Worm (Caenorhabditis elegans) whole organism, L4 larva: ENCODE data around the gene K08E7.5.

ENCODE experiments used
- D1046.2 ChIP-seq: fragments of 200-800 bp; sonication (Bioruptor generic); IDR thresholded peaks from 2 replicates; pipeline ENCODE4 v1.3.6; 2022; ENCODE audit warnings: missing genetic modification characterization, missing compliant biosample characterization
- F49E8.2 ChIP-seq: sonication (generic microtip); optimal IDR thresholded peaks from 2 replicates; lab custom pipeline; 2016; ENCODE audit warnings: missing compliant biosample characterization, mild to moderate bottlenecking, missing genetic modification characterization, borderline replicate concordance
- T26A8.4 ChIP-seq: fragments of 200-800 bp; sonication (Bioruptor generic); IDR thresholded peaks from 2 replicates; pipeline ENCODE4 v1.3.6; 2022; ENCODE audit warnings: missing genetic modification characterization, missing compliant biosample characterization
- Y48G9A.11 ChIP-seq: fragments of 200-800 bp; sonication (Bioruptor generic); IDR thresholded peaks from 2 replicates; pipeline ENCODE4 v1.3.6; 2022; ENCODE audit warnings: missing genetic modification reagents, missing genetic modification characterization, missing compliant biosample characterization
- aha-1 ChIP-seq: fragments of 150-350 bp; peaks from one replicate; lab custom pipeline; 2014; ENCODE audit warnings: missing biosample characterization, missing genetic modification characterization
- ama-1 ChIP-seq: fragments of 150-350 bp; optimal IDR thresholded peaks from 2 replicates; lab custom pipeline; 2014; ENCODE audit warnings: inconsistent platforms, mixed read lengths
- ceh-32 ChIP-seq: sonication (generic microtip); optimal IDR thresholded peaks from 2 replicates; lab custom pipeline; 2016; ENCODE audit warnings: mild to moderate bottlenecking, missing genetic modification characterization, missing compliant biosample characterization; ENCODE audit not compliant: poor library complexity
- ceh-62 ChIP-seq: sonication (generic microtip); optimal IDR thresholded peaks from 2 replicates; lab custom pipeline; 2017; ENCODE audit warnings: missing biosample characterization, missing genetic modification characterization
- cey-2 ChIP-seq: sonication (generic microtip); optimal IDR thresholded peaks from 3 replicates; lab custom pipeline; 2017; ENCODE audit warnings: missing genetic modification characterization, mild to moderate bottlenecking, missing compliant biosample characterization, antibody characterized with exemption, borderline replicate concordance; ENCODE audit not compliant: insufficient read depth
- ctbp-1 ChIP-seq: fragments of 200-800 bp; sonication (Bioruptor generic); IDR thresholded peaks from 2 replicates; pipeline ENCODE4 v1.3.6; 2022; ENCODE audit warnings: missing genetic modification reagents, missing genetic modification characterization, missing compliant biosample characterization
- daf-16 ChIP-seq, 3 experiments: sonication (generic microtip); optimal IDR thresholded peaks; 2 replicates each; lab custom pipeline; 2016 to 2017; ENCODE audit warnings: missing genetic modification characterization in 3 of 3, missing genetic modification reagents in 3 of 3, mild to moderate bottlenecking in 2 of 3, missing compliant biosample characterization in 2 of 3, missing biosample characterization in 1 of 3, moderate library complexity in 1 of 3
- daf-19 ChIP-seq: fragments of 200-800 bp; sonication (Bioruptor generic); conservative IDR thresholded peaks from 2 replicates; pipeline ENCODE4 v1.3.6; 2022; ENCODE audit warnings: missing genetic modification characterization, missing compliant biosample characterization
- daf-8 ChIP-seq: fragments of 200-800 bp; sonication (Bioruptor generic); IDR thresholded peaks from 2 replicates; pipeline ENCODE4 v1.3.6; 2022; ENCODE audit warnings: missing genetic modification characterization, missing compliant biosample characterization
- dmd-8 ChIP-seq: fragments of 200-800 bp; sonication (Bioruptor generic); IDR thresholded peaks from 2 replicates; pipeline ENCODE4 v1.3.6; 2022; ENCODE audit warnings: missing genetic modification characterization, missing compliant biosample characterization
- dmd-9 ChIP-seq: fragments of 200-800 bp; sonication (Bioruptor generic); IDR thresholded peaks from 2 replicates; pipeline ENCODE4 v1.3.6; 2022; ENCODE audit warnings: missing genetic modification reagents, missing genetic modification characterization, missing compliant biosample characterization
- duxl-1 ChIP-seq: sonication (generic microtip); optimal IDR thresholded peaks from 2 replicates; lab custom pipeline; 2016; ENCODE audit warnings: mild to moderate bottlenecking, missing genetic modification characterization, moderate library complexity, missing compliant biosample characterization; ENCODE audit not compliant: poor library complexity
- dve-1 ChIP-seq: sonication (generic microtip); optimal IDR thresholded peaks from 2 replicates; lab custom pipeline; 2017; ENCODE audit warnings: antibody characterized with exemption, mild to moderate bottlenecking, missing genetic modification characterization, missing compliant biosample characterization; ENCODE audit not compliant: insufficient read depth
- egl-27 ChIP-seq: sonication (generic microtip); optimal IDR thresholded peaks from 3 replicates; lab custom pipeline; 2017; ENCODE audit warnings: missing biosample characterization, missing genetic modification reagents, missing genetic modification characterization
- egl-43 ChIP-seq: fragments of 200-800 bp; sonication (Bioruptor generic); IDR thresholded peaks from 2 replicates; pipeline ENCODE4 v1.3.6; 2022; ENCODE audit warnings: missing genetic modification reagents, missing genetic modification characterization, missing compliant biosample characterization
- fos-1 ChIP-seq: fragments of 150-350 bp; optimal IDR thresholded peaks from 2 replicates; lab custom pipeline; 2014; ENCODE audit warnings: missing biosample characterization, missing genetic modification characterization
- hlh-30 ChIP-seq: sonication (generic microtip); optimal IDR thresholded peaks from 2 replicates; lab custom pipeline; 2017; ENCODE audit warnings: antibody characterized with exemption, mild to moderate bottlenecking, missing genetic modification characterization, missing compliant biosample characterization; ENCODE audit not compliant: insufficient read depth
- lin-1 ChIP-seq: fragments of 200-800 bp; sonication (Bioruptor generic); IDR thresholded peaks from 2 replicates; pipeline ENCODE4 v1.3.6; 2022; ENCODE audit warnings: missing genetic modification reagents, missing genetic modification characterization, missing compliant biosample characterization
- lin-13 ChIP-seq: fragments of 150-350 bp; optimal IDR thresholded peaks from 2 replicates; lab custom pipeline; 2014; ENCODE audit warnings: missing biosample characterization, missing genetic modification reagents, missing genetic modification characterization
- lir-3 ChIP-seq: sonication (generic microtip); optimal IDR thresholded peaks from 2 replicates; lab custom pipeline; 2016; ENCODE audit warnings: mild to moderate bottlenecking, missing genetic modification characterization, missing compliant biosample characterization
- lsy-2 ChIP-seq, 2 experiments: fragments of 150-350 bp in 1 of 2; sonication (generic microtip) in 1 of 2; optimal IDR thresholded peaks; 2 replicates each; lab custom pipeline; 2014 to 2017; ENCODE audit warnings: missing biosample characterization in 2 of 2, missing genetic modification characterization in 2 of 2
- mdl-1 ChIP-seq, 2 experiments: fragments of 150-350 bp in 1 of 2; sonication (generic microtip) in 1 of 2; optimal IDR thresholded peaks; 2 replicates each; lab custom pipeline; 2014 to 2017; ENCODE audit warnings: missing biosample characterization in 2 of 2, missing genetic modification characterization in 2 of 2
- nhr-10 ChIP-seq: fragments of 150-350 bp; optimal IDR thresholded peaks from 2 replicates; lab custom pipeline; 2014; ENCODE audit warnings: missing biosample characterization, missing genetic modification characterization
- nhr-25 ChIP-seq: sonication (generic microtip); optimal IDR thresholded peaks from 2 replicates; lab custom pipeline; 2017; ENCODE audit warnings: missing genetic modification characterization, mild to moderate bottlenecking, missing compliant biosample characterization, antibody characterized with exemption, moderate library complexity, borderline replicate concordance; ENCODE audit not compliant: insufficient read depth
- nhr-77 ChIP-seq: fragments of 150-350 bp; optimal IDR thresholded peaks from 2 replicates; lab custom pipeline; 2014; ENCODE audit warnings: missing biosample characterization, missing genetic modification characterization
- rbr-2 ChIP-seq: sonication (generic microtip); optimal IDR thresholded peaks from 2 replicates; lab custom pipeline; 2016; ENCODE audit warnings: missing genotype, missing genetic modification characterization, missing compliant biosample characterization
- skn-1 ChIP-seq: fragments of 150-350 bp; optimal IDR thresholded peaks from 2 replicates; lab custom pipeline; 2014; ENCODE audit warnings: missing biosample characterization, missing genetic modification characterization
- snpc-1.2 ChIP-seq: fragments of 200-800 bp; sonication (Bioruptor generic); IDR thresholded peaks from 2 replicates; pipeline ENCODE4 v1.3.6; 2022; ENCODE audit warnings: missing genetic modification reagents, missing genetic modification characterization, missing compliant biosample characterization
- snpc-4 ChIP-seq: fragments of 150-350 bp; optimal IDR thresholded peaks from 2 replicates; lab custom pipeline; 2014; ENCODE audit warnings: missing biosample characterization, missing genetic modification characterization
- spr-3 ChIP-seq: fragments of 200-800 bp; sonication (Bioruptor generic); optimal IDR thresholded peaks from 2 replicates; lab custom pipeline; 2018; ENCODE audit warnings: mild to moderate bottlenecking, missing genetic modification characterization, missing compliant biosample characterization
- tag-97 ChIP-seq: fragments of 200-800 bp; sonication (Bioruptor generic); IDR thresholded peaks from 2 replicates; pipeline ENCODE4 v1.3.6; 2022; ENCODE audit warnings: missing genetic modification characterization, missing compliant biosample characterization
- tra-1 ChIP-seq: fragments of 200-800 bp; sonication (Bioruptor generic); IDR thresholded peaks from 2 replicates; pipeline ENCODE4 v1.3.6; 2022; ENCODE audit warnings: missing genetic modification reagents, missing genetic modification characterization, missing compliant biosample characterization
- unc-130 ChIP-seq: sonication (generic microtip); optimal IDR thresholded peaks from 2 replicates; lab custom pipeline; 2016; ENCODE audit warnings: missing genetic modification reagents, missing genetic modification characterization, missing compliant biosample characterization
- unc-39 ChIP-seq: sonication (generic microtip); optimal IDR thresholded peaks from 2 replicates; lab custom pipeline; 2017; ENCODE audit warnings: missing biosample characterization, missing genetic modification characterization
- unc-62 ChIP-seq, 3 experiments: fragments of 150-350 bp in 1 of 3; sonication (generic microtip); optimal IDR thresholded peaks in 2 of 3; peaks in 1 of 3; 1 replicate in 1 of 3; 2 replicates in 2 of 3; lab custom pipeline; 2014 to 2017; ENCODE audit warnings: missing biosample characterization in 3 of 3, missing genetic modification characterization in 3 of 3, missing genetic modification reagents in 3 of 3, missing genotype in 1 of 3
- zip-2 ChIP-seq: fragments of 150-350 bp; optimal IDR thresholded peaks from 2 replicates; lab custom pipeline; 2014; ENCODE audit warnings: missing biosample characterization, missing genetic modification characterization

Gene K08E7.5

ce11 chrIV:12531047-12531446 lies 42.1 kb upstream of the K08E7.5 start, which contains the start of gene F53B2.5:
F53B2.5 (minus strand) TSS chrIV:12531147.
- TF ChIP-seq ceh-62 (tag; lab: Kevin White, UChicago) (no peak), tag-97 (no peak), duxl-1 (tag; lab: Kevin White, UChicago) (no peak), tra-1 (GFP tag; lab: Robert Waterston, UW) (no peak), zip-2 (no peak), skn-1 (tag; lab: Kevin White, UChicago) (no peak), daf-16 (GFP tag; optimal IDR thresholded peaks at IDR 0.05; lab: Kevin White, UChicago) (no peak), daf-16 (tag; optimal IDR thresholded peaks at IDR 0.05; lab: Kevin White, UChicago) (no peak), Y48G9A.11 (GFP tag; lab: Robert Waterston, UW) (no peak), lin-1 (GFP tag; lab: Robert Waterston, UW) (no peak), daf-19 (GFP tag; lab: Robert Waterston, UW) (no peak), snpc-1.2 (GFP tag; lab: Robert Waterston, UW) (no peak), dmd-9 (GFP tag; lab: Robert Waterston, UW) (no peak), dmd-8 (no peak), spr-3 (no peak), lsy-2 (tag; optimal IDR thresholded peaks at IDR 0.05; lab: Kevin White, UChicago) (no peak), F49E8.2 (tag; lab: Kevin White, UChicago) (no peak)

- TF ChIP-seq rbr-2 (tag; lab: Kevin White, UChicago), result no peak
- TF ChIP-seq skn-1 (tag; lab: Kevin White, UChicago), result no peak
- no peak for TF ChIP-seq zip-2
- no peak for TF ChIP-seq hlh-30 (tag; lab: Kevin White, UChicago)
- TF ChIP-seq aha-1, result peak; percentile 21
- no peak for TF ChIP-seq cey-2 (tag; lab: Kevin White, UChicago)
Observed at ce11 chrIV:12531464-12531863, 41.7 kb upstream of the K08E7.5 start.

ce11 chrIV:12536358-12536757 lies 36.8 kb upstream of the K08E7.5 start:
- TF ChIP-seq ama-1 (no peak), ctbp-1 (GFP tag; lab: Robert Waterston, UW) (no peak), F49E8.2 (tag; lab: Kevin White, UChicago) (no peak)

- TF ChIP-seq unc-62 (GFP tag; optimal IDR thresholded peaks at IDR 0.05 in 1 of 2; lab: Kevin White, UChicago) (peak in 1 of 2 experiments; percentile 57), unc-62 (tag; optimal IDR thresholded peaks at IDR 0.05; lab: Kevin White, UChicago) (no peak), T26A8.4 (GFP tag; lab: Robert Waterston, UW) (no peak), snpc-4 (no peak), egl-43 (GFP tag; lab: Robert Waterston, UW) (no peak), aha-1 (peak; percentile 67)
Observed at ce11 chrIV:12537694-12538093, 35.5 kb upstream of the K08E7.5 start.

- TF ChIP-seq lir-3 (no peak), nhr-77 (no peak), zip-2 (no peak), unc-39 (tag; lab: Kevin White, UChicago) (no peak), egl-27 (tag; lab: Kevin White, UChicago) (no peak), nhr-10 (tag; lab: Kevin White, UChicago) (no peak), ceh-32 (tag; lab: Kevin White, UChicago) (no peak), lin-13 (GFP tag; lab: Kevin White, UChicago) (no peak), daf-19 (GFP tag; lab: Robert Waterston, UW) (no peak), unc-130 (GFP tag; lab: Kevin White, UChicago) (no peak), fos-1 (no peak), nhr-25 (tag; lab: Kevin White, UChicago) (no peak), D1046.2 (GFP tag; lab: Robert Waterston, UW) (no peak), mdl-1 (tag; optimal IDR thresholded peaks at IDR 0.05; lab: Kevin White, UChicago) (no peak), dve-1 (tag; lab: Kevin White, UChicago) (no peak), daf-8 (GFP tag; lab: Robert Waterston, UW) (no peak)
Observed at ce11 chrIV:12540242-12540641, 32.9 kb upstream of the K08E7.5 start.
